Fruit fly (Drosophila melanogaster) whole organism, embryonic: Measurements from ENCODE around the gene pHCl-1.
A peak's percentile ranks its signal among the peaks of the same experiment; 100 is the strongest.

Experiments used
- B-H2 ChIP-seq: fragments of 200-800 bp; sonication (Bioruptor generic); optimal IDR thresholded peaks from 2 replicates; lab custom pipeline; 2018; ENCODE audit warnings: missing biosample characterization, mild to moderate bottlenecking, missing genetic modification characterization
- CG10321 ChIP-seq: fragments of 200-800 bp; sonication (Bioruptor generic); IDR thresholded peaks from 2 replicates; pipeline ENCODE4 v1.3.6; 2022; ENCODE audit warnings: missing biosample characterization, missing genetic modification characterization
- CG10431 ChIP-seq: fragments of 200-800 bp; sonication (Bioruptor generic); optimal IDR thresholded peaks from 3 replicates; lab custom pipeline; 2018; ENCODE audit warnings: missing biosample characterization, mild to moderate bottlenecking, missing genetic modification characterization
- CG12236 ChIP-seq: fragments of 200-800 bp; sonication (Bioruptor generic); optimal IDR thresholded peaks from 2 replicates; lab custom pipeline; 2016; ENCODE audit warnings: missing biosample characterization, missing genetic modification characterization
- CG12744 ChIP-seq: fragments of 200-800 bp; sonication (Bioruptor generic); optimal IDR thresholded peaks from 2 replicates; lab custom pipeline; 2016; ENCODE audit warnings: missing biosample characterization, missing genetic modification characterization
- CG13287 ChIP-seq: fragments of 200-800 bp; sonication (Bioruptor generic); IDR thresholded peaks from 2 replicates; pipeline ENCODE4 v1.3.6; 2022; ENCODE audit warnings: missing biosample characterization, missing genetic modification characterization; ENCODE audit not compliant: partially characterized antibody
- CG17186 ChIP-seq: fragments of 200-800 bp; sonication (Bioruptor generic); optimal IDR thresholded peaks from 3 replicates; lab custom pipeline; 2017; ENCODE audit warnings: missing biosample characterization, missing genetic modification reagents, missing genetic modification characterization
- CG17568 ChIP-seq: fragments of 200-800 bp; sonication (Bioruptor generic); optimal IDR thresholded peaks from 2 replicates; lab custom pipeline; 2018; ENCODE audit warnings: missing biosample characterization, mild to moderate bottlenecking, missing genetic modification characterization, moderate library complexity
- CG18262 ChIP-seq: fragments of 200-800 bp; optimal IDR thresholded peaks from 3 replicates; lab custom pipeline; 2019; ENCODE audit warnings: missing biosample characterization, mild to moderate bottlenecking, missing genetic modification characterization, moderate library complexity
- CG31441 ChIP-seq: fragments of 200-800 bp; sonication (Bioruptor generic); IDR thresholded peaks from 2 replicates; pipeline ENCODE4 v1.3.6; 2022; ENCODE audit warnings: missing biosample characterization, missing genetic modification characterization
- CG3726 ChIP-seq: fragments of 200-800 bp; sonication (Bioruptor generic); IDR thresholded peaks from 3 replicates; pipeline ENCODE4, ENCODE4 v1.3.6; 2022; ENCODE audit warnings: missing biosample characterization, missing genetic modification characterization
- CG6813 ChIP-seq: fragments of 200-800 bp; sonication (Bioruptor generic); optimal IDR thresholded peaks from 2 replicates; lab custom pipeline; 2017; ENCODE audit warnings: missing biosample characterization, missing genetic modification characterization, mild to moderate bottlenecking, moderate library complexity, missing genetic modification reagents
- CG8089 ChIP-seq: fragments of 200-800 bp; sonication (Bioruptor generic); optimal IDR thresholded peaks from 3 replicates; lab custom pipeline; 2016; ENCODE audit warnings: missing biosample characterization, missing genetic modification characterization
- CG8944 ChIP-seq: fragments of 200-800 bp; sonication (Bioruptor generic); optimal IDR thresholded peaks from 3 replicates; lab custom pipeline; 2016; ENCODE audit warnings: missing biosample characterization, missing genetic modification characterization
- CG9817 ChIP-seq: fragments of 200-800 bp; sonication (Bioruptor generic); optimal IDR thresholded peaks from 2 replicates; lab custom pipeline; 2018; ENCODE audit warnings: missing biosample characterization, mild to moderate bottlenecking, missing genetic modification characterization, moderate library complexity
- CTCF ChIP-seq: fragments of 200-800 bp; sonication (Bioruptor generic); optimal IDR thresholded peaks from 2 replicates; lab custom pipeline; 2017; ENCODE audit warnings: missing biosample characterization, mild to moderate bottlenecking, missing genetic modification characterization, moderate library complexity
- D ChIP-seq, 2 experiments: fragments of 200-800 bp in 1 of 2; fragments of >200 bp in 1 of 2; sonication (Bioruptor generic) in 1 of 2; optimal IDR thresholded peaks; 2 replicates in 1 of 2; 3 replicates in 1 of 2; lab custom pipeline; 2017; ENCODE audit warnings: mild to moderate bottlenecking in 1 of 2, missing biosample characterization in 1 of 2, missing genetic modification characterization in 1 of 2, missing genetic modification reagents in 1 of 2
- Dref ChIP-seq: fragments of 200-800 bp; sonication (Bioruptor generic); IDR thresholded peaks from 2 replicates; pipeline ENCODE4 v1.3.6; 2022; ENCODE audit warnings: missing biosample characterization, missing genetic modification characterization
- Drgx ChIP-seq: fragments of 200-800 bp; sonication (Bioruptor generic); IDR thresholded peaks from 2 replicates; pipeline ENCODE4 v1.3.6; 2022; ENCODE audit warnings: missing biosample characterization, missing genetic modification characterization
- Ets65A ChIP-seq: fragments of 200-800 bp; sonication (Bioruptor generic); peaks from one replicate; lab custom pipeline; 2016; ENCODE audit warnings: missing biosample characterization, missing genetic modification characterization
- H2.0 ChIP-seq: fragments of 200-800 bp; sonication (Bioruptor generic); IDR thresholded peaks from 2 replicates; pipeline ENCODE4 v1.3.6; 2022; ENCODE audit warnings: missing biosample characterization, missing genetic modification characterization
- HLHmδ ChIP-seq: fragments of 200-800 bp; sonication (Bioruptor generic); optimal IDR thresholded peaks from 2 replicates; lab custom pipeline; 2018; ENCODE audit warnings: missing biosample characterization, mild to moderate bottlenecking, missing genetic modification characterization, moderate library complexity
- Hey ChIP-seq: fragments of 200-800 bp; sonication (Bioruptor generic); optimal IDR thresholded peaks from 3 replicates; lab custom pipeline; 2018; ENCODE audit warnings: missing biosample characterization, mild to moderate bottlenecking, missing genetic modification characterization
- Hr3 ChIP-seq: fragments of 200-800 bp; sonication (Bioruptor generic); optimal IDR thresholded peaks from 3 replicates; lab custom pipeline; 2016; ENCODE audit warnings: missing biosample characterization, missing genetic modification characterization
- Hr39 ChIP-seq: fragments of >200 bp; optimal IDR thresholded peaks from 2 replicates; lab custom pipeline; 2017
- Hr51 ChIP-seq, 2 experiments: fragments of 200-800 bp; sonication (Bioruptor generic); optimal IDR thresholded peaks; 2 replicates in 1 of 2; 3 replicates in 1 of 2; lab custom pipeline; 2016 to 2018; ENCODE audit warnings: missing biosample characterization in 2 of 2, missing genetic modification characterization in 2 of 2, mild to moderate bottlenecking in 1 of 2, moderate library complexity in 1 of 2
- Jarid2 ChIP-seq: fragments of 200-800 bp; sonication (Bioruptor generic); optimal IDR thresholded peaks from 3 replicates; lab custom pipeline; 2017; ENCODE audit warnings: mild to moderate bottlenecking, missing biosample characterization, missing genetic modification reagents, missing genetic modification characterization
- Kr ChIP-seq: fragments of 200-800 bp; sonication (Bioruptor generic); optimal IDR thresholded peaks from 2 replicates; lab custom pipeline; 2017; ENCODE audit warnings: missing biosample characterization, mild to moderate bottlenecking, missing genetic modification characterization
- az2 ChIP-seq: fragments of 200-800 bp; sonication (Bioruptor generic); optimal IDR thresholded peaks from 3 replicates; lab custom pipeline; 2016; ENCODE audit warnings: missing biosample characterization, missing genetic modification characterization
- cato ChIP-seq: fragments of 200-800 bp; sonication (Bioruptor generic); optimal IDR thresholded peaks from 2 replicates; lab custom pipeline; 2016; ENCODE audit warnings: missing biosample characterization, missing genetic modification characterization, borderline replicate concordance
- croc ChIP-seq: fragments of 200-800 bp; sonication (Bioruptor generic); conservative IDR thresholded peaks from 3 replicates; pipeline ENCODE4 v1.3.6; 2022; ENCODE audit warnings: missing biosample characterization, missing genetic modification characterization
- emc ChIP-seq: fragments of 200-800 bp; sonication (Bioruptor generic); optimal IDR thresholded peaks from 2 replicates; lab custom pipeline; 2016; ENCODE audit warnings: missing biosample characterization, missing genetic modification characterization
- fd96Cb ChIP-seq: fragments of 200-800 bp; sonication (Bioruptor generic); optimal IDR thresholded peaks from 2 replicates; lab custom pipeline; 2018; ENCODE audit warnings: missing biosample characterization, mild to moderate bottlenecking, missing genetic modification characterization, moderate library complexity
- hkb ChIP-seq, 2 experiments: fragments of 200-800 bp in 1 of 2; fragments of >200 bp in 1 of 2; sonication (Bioruptor generic) in 1 of 2; IDR thresholded peaks in 1 of 2; optimal IDR thresholded peaks in 1 of 2; 2 replicates each; pipeline versions ENCODE4 v1.3.6 to Lab custom; 2017 to 2022; ENCODE audit warnings: missing biosample characterization in 1 of 2, missing genetic modification characterization in 1 of 2
- lmd ChIP-seq: fragments of 200-800 bp; sonication (Bioruptor generic); IDR thresholded peaks from 2 replicates; pipeline ENCODE4 v1.3.6; 2022; ENCODE audit warnings: missing biosample characterization, missing genetic modification characterization
- nau ChIP-seq: fragments of 200-800 bp; sonication (Bioruptor generic); optimal IDR thresholded peaks from 3 replicates; lab custom pipeline; 2017; ENCODE audit warnings: missing biosample characterization, mild to moderate bottlenecking, missing genetic modification characterization, missing genetic modification reagents
- pan ChIP-seq, 4 experiments: fragments of >200 bp in 3 of 4; fragments of 200-800 bp in 1 of 4; sonication (Bioruptor generic) in 1 of 4; optimal IDR thresholded peaks in 3 of 4; IDR thresholded peaks in 1 of 4; 2 replicates each; pipeline versions ENCODE4 v1.3.6 to Lab custom; 2017 to 2022; ENCODE audit warnings: missing biosample characterization in 2 of 4, missing genetic modification characterization in 2 of 4, mixed read lengths in 1 of 4
- run ChIP-seq: fragments of 200-800 bp; sonication (Bioruptor generic); optimal IDR thresholded peaks from 3 replicates; lab custom pipeline; 2018; ENCODE audit warnings: missing biosample characterization, mild to moderate bottlenecking, missing genetic modification characterization
- salm ChIP-seq: fragments of 200-800 bp; sonication (Bioruptor generic); optimal IDR thresholded peaks from 2 replicates; lab custom pipeline; 2018; ENCODE audit warnings: missing biosample characterization, mild to moderate bottlenecking, missing genetic modification characterization
- scrt ChIP-seq: fragments of 200-800 bp; sonication (Bioruptor generic); optimal IDR thresholded peaks from 2 replicates; lab custom pipeline; 2018; ENCODE audit warnings: missing biosample characterization, mild to moderate bottlenecking, missing genetic modification characterization, moderate library complexity
- slp2 ChIP-seq: fragments of 200-800 bp; sonication (Bioruptor generic); optimal IDR thresholded peaks from 2 replicates; lab custom pipeline; 2016; ENCODE audit warnings: missing biosample characterization, missing genetic modification characterization
- tin ChIP-seq: fragments of 200-800 bp; sonication (Bioruptor generic); optimal IDR thresholded peaks from 3 replicates; lab custom pipeline; 2016; ENCODE audit warnings: missing biosample characterization, missing genetic modification characterization
- tna ChIP-seq: fragments of 200-800 bp; sonication (Bioruptor generic); IDR thresholded peaks from 2 replicates; pipeline ENCODE4 v1.3.6; 2022; ENCODE audit warnings: missing biosample characterization, missing genetic modification characterization; ENCODE audit not compliant: partially characterized antibody
- tx ChIP-seq: fragments of 200-800 bp; sonication (Bioruptor generic); optimal IDR thresholded peaks from 2 replicates; lab custom pipeline; 2016; ENCODE audit warnings: missing biosample characterization, missing genetic modification characterization
- unc-4 ChIP-seq: fragments of 200-800 bp; sonication (Bioruptor generic); IDR thresholded peaks from 2 replicates; pipeline ENCODE4 v1.3.6; 2022; ENCODE audit warnings: missing biosample characterization, missing genetic modification characterization; ENCODE audit not compliant: partially characterized antibody
- wor ChIP-seq: fragments of 200-800 bp; sonication (Bioruptor generic); IDR thresholded peaks from 2 replicates; pipeline ENCODE4 v1.3.6; 2022; ENCODE audit warnings: missing biosample characterization, missing genetic modification characterization
- yki ChIP-seq: fragments of >200 bp; optimal IDR thresholded peaks from 3 replicates; lab custom pipeline; 2018
- zfh1 ChIP-seq: fragments of 200-800 bp; sonication (Bioruptor generic); IDR thresholded peaks from 3 replicates; pipeline ENCODE4 v1.3.6; 2022; ENCODE audit warnings: missing biosample characterization, missing genetic modification characterization

The pHCl-1 gene

dm6 chr3L:15832146-15832545 is 66.7 kb downstream of the pHCl-1 start, which contains the start of gene CG12713 (continued):
- TF ChIP-seq salm (tag; lab: Kevin White, UChicago): no peak
- TF ChIP-seq Kr (GFP tag; lab: Kevin White, UChicago): no peak
- TF ChIP-seq unc-4: peak; percentile 83
- TF ChIP-seq Hr39 (lab: Kevin White, UChicago): no peak
- no peak for TF ChIP-seq wor (GFP tag; lab: Robert Waterston, UW)
- no peak for TF ChIP-seq Hr3
- no peak for TF ChIP-seq pan (optimal IDR thresholded peaks at IDR 0.05; lab: Kevin White, UChicago)
- no peak for TF ChIP-seq pan (GFP tag; optimal IDR thresholded peaks at IDR 0.05 in 1 of 2, IDR thresholded peaks at IDR 0.05 in 1 of 2)
- no peak for TF ChIP-seq nau (GFP tag; lab: Kevin White, UChicago)
- TF ChIP-seq croc (GFP tag; lab: Robert Waterston, UW): no peak
- no peak for TF ChIP-seq yki (lab: Kevin White, UChicago)
- TF ChIP-seq CG6813 (GFP tag; lab: Kevin White, UChicago): no peak
- TF ChIP-seq CG9817 (tag; lab: Kevin White, UChicago): no peak
- no peak for TF ChIP-seq D (optimal IDR thresholded peaks at IDR 0.05; lab: Kevin White, UChicago)
- no peak for TF ChIP-seq D (GFP tag; optimal IDR thresholded peaks at IDR 0.05; lab: Kevin White, UChicago)
- TF ChIP-seq run (tag; lab: Kevin White, UChicago): no peak
- TF ChIP-seq CG18262: peak; percentile 14
- no peak for TF ChIP-seq tin (GFP tag; lab: Kevin White, UChicago)
- TF ChIP-seq CG31441 (GFP tag; lab: Robert Waterston, UW): peak; percentile 43; the same call in 1 of the 2 replicates

- TF ChIP-seq slp2 (peak; percentile 22), Dref (GFP tag; lab: Robert Waterston, UW) (no peak), CG8944 (peak; percentile 50), Hr51 (GFP tag; optimal IDR thresholded peaks at IDR 0.05; lab: Kevin White, UChicago) (peak; percentile 5 to 91), fd96Cb (tag; lab: Kevin White, UChicago) (peak; percentile 72), emc (GFP tag; lab: Kevin White, UChicago) (peak; percentile 27), tna (GFP tag; lab: Robert Waterston, UW) (no peak), tx (GFP tag; lab: Kevin White, UChicago) (peak; percentile 49), CTCF (GFP tag; lab: Kevin White, UChicago) (no peak), CG12744 (GFP tag; lab: Kevin White, UChicago) (no peak), CG8089 (peak; percentile 30), CG3726 (GFP tag; lab: Robert Waterston, UW) (no peak), CG17568 (peak; percentile 61), unc-4 (0 out of 2 replicates have a peak, but pooled peaks have one; percentile 18), Drgx (GFP tag; lab: Robert Waterston, UW) (peak; percentile 82), cato (GFP tag; lab: Kevin White, UChicago) (peak; percentile 40), CG17186 (GFP tag; lab: Kevin White, UChicago) (no peak), Hey (tag; lab: Kevin White, UChicago) (peak; percentile 18), Jarid2 (GFP tag; lab: Kevin White, UChicago) (no peak), CG13287 (GFP tag; lab: Robert Waterston, UW) (0 out of 2 replicates have a peak, but pooled peaks have one; percentile 45), H2.0 (GFP tag; lab: Robert Waterston, UW) (peak; percentile 69), scrt (GFP tag; lab: Kevin White, UChicago) (peak; percentile 71), az2 (GFP tag; lab: Kevin White, UChicago) (peak; percentile 68), lmd (GFP tag; lab: Robert Waterston, UW) (peak; percentile 60; the same call in 1 of the 2 replicates), Ets65A (peak; percentile 80), CG10431 (GFP tag; lab: Kevin White, UChicago) (peak; percentile 68), CG12236 (peak; percentile 17), zfh1 (GFP tag; lab: Robert Waterston, UW) (peak; percentile 30; the same call in 1 of the 3 replicates), hkb (optimal IDR thresholded peaks at IDR 0.05; lab: Kevin White, UChicago) (no peak), hkb (GFP tag; IDR thresholded peaks at IDR 0.05; lab: Robert Waterston, UW) (peak; percentile 54), CG10321 (GFP tag; lab: Robert Waterston, UW) (no peak), HLHmδ (GFP tag; lab: Kevin White, UChicago) (no peak), B-H2 (GFP tag; lab: Kevin White, UChicago) (peak; percentile 90)
Measured at dm6 chr3L:15826985-15827635, 71.7 kb downstream of the pHCl-1 start.
